Worm (Caenorhabditis elegans) whole organism, early embryonic: ENCODE data around the gene pcm-1.

Source experiments
- B0310.2 ChIP-seq: sonication (generic microtip); optimal IDR thresholded peaks from 2 replicates; lab custom pipeline; 2016; ENCODE audit warnings: mild to moderate bottlenecking, missing genetic modification characterization, missing compliant biosample characterization
- hmbx-1 ChIP-seq: sonication (generic microtip); optimal IDR thresholded peaks from 2 replicates; lab custom pipeline; 2016; ENCODE audit warnings: mild to moderate bottlenecking, missing genetic modification characterization, missing compliant biosample characterization
- pes-1 ChIP-seq: fragments of 200-800 bp; sonication (Bioruptor generic); IDR thresholded peaks from 2 replicates; pipeline ENCODE4 v1.3.6; 2022; ENCODE audit warnings: missing genetic modification reagents, missing genetic modification characterization, missing compliant biosample characterization
- tbx-11 ChIP-seq: fragments of 200-800 bp; sonication (Bioruptor generic); IDR thresholded peaks from 2 replicates; pipeline ENCODE4 v1.3.6; 2022; ENCODE audit warnings: missing genetic modification characterization, missing compliant biosample characterization

DNA sequence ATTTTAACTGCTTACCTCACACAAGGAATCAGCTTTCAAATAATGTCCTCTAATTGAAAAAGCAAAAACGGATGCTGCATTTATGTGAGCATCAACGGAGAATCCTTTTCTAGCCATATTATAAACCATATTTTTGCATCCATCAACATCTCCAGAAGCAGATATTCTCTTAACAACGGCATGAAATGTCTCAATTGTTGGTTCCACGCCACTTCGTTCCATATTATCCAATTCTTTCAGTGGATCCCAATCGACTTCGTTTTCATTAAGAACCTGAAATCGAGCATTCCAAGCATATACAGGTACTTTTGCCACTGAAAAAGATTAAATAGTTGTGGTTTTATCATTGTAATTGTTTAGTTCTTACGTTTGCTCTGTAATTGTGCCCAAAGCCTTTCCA, 46.8 kb downstream of the pcm-1 start:
- TF ChIP-seq tbx-11 (GFP tag; lab: Robert Waterston, UW) (no peak), hmbx-1 (tag; lab: Kevin White, UChicago) (no peak), B0310.2 (tag; lab: Kevin White, UChicago) (no peak), pes-1 (GFP tag; lab: Robert Waterston, UW) (no peak)
